Comparison of ENCODE assay signal across 3 fruit fly cellular contexts in the genomic region with DNA sequence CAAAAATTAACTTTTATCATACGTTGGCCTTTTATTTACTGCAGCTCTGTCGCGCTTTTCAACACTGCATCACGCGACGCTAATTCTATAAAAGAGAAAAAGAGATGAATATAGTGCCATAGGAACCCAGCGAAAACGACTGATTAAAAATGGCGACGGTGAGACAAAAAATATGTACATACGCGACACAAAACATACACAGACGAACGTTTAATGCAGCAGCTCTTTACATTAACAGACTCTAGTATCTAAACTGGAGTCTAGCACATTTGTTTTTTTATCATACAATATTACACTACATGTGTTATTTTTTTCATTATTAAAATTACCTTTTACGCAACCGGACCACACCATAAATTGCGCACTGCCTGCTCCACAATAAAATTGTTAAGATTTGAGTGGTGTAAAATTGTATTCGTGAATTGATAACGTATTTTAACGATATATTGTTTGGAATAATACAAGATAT.
A peak's percentile ranks its signal among the peaks of the same experiment; 100 is the strongest.
TF ChIP-seq lines count a peak whose summit lies in the region.

No protein-coding gene starts in this region.

TF ChIP-seq in whole organism, adult, 20 proteins besides CTCF, POLR2A, EP300 and RAD21 (continued from another document):
- TF ChIP-seq kay (GFP tag; lab: Kevin White, UChicago; ENCODE audit: borderline replicate concordance) (no peak), CG14711 (tag; optimal IDR thresholded peaks at IDR 0.05; lab: Kevin White, UChicago) (no peak), CG7101 (tag; optimal IDR thresholded peaks at IDR 0.05; lab: Kevin White, UChicago) (peak; percentile 55), CG33017 (tag; optimal IDR thresholded peaks at IDR 0.05; lab: Kevin White, UChicago) (no peak)

TF ChIP-seq in whole organism, embryonic, 481 proteins besides CTCF, POLR2A, EP300 and RAD21 (continued from another document and continues in another):
- TF ChIP-seq dpn (GFP tag; optimal IDR thresholded peaks at IDR 0.05; lab: Kevin White, UChicago) (peak in 1 of 2 experiments; percentile 7), CG10267 (tag; optimal IDR thresholded peaks at IDR 0.05; lab: Kevin White, UChicago) (peak; percentile 91), B-H2 (GFP tag; optimal IDR thresholded peaks at IDR 0.05; lab: Kevin White, UChicago) (peak; percentile 53), CG12659 (GFP tag; optimal IDR thresholded peaks at IDR 0.05; lab: Kevin White, UChicago) (peak; percentile 59), CG15479 (GFP tag; optimal IDR thresholded peaks at IDR 0.05; lab: Kevin White, UChicago) (peak; percentile 72), Dll (GFP tag; IDR thresholded peaks at IDR 0.05; lab: Robert Waterston, UW; ENCODE audit: partially characterized antibody) (0 out of 4 replicates have a peak, but pooled peaks have one; percentile 24), stwl (tag; optimal IDR thresholded peaks at IDR 0.05; lab: Kevin White, UChicago) (peak; percentile 62), pzg (GFP tag; optimal IDR thresholded peaks at IDR 0.05; lab: Kevin White, UChicago) (peak; percentile 28), Ets65A (GFP tag; lab: Kevin White, UChicago) (peak; percentile 72), CG13894 (tag; optimal IDR thresholded peaks at IDR 0.05; lab: Kevin White, UChicago) (no peak), CG10543 (GFP tag; optimal IDR thresholded peaks at IDR 0.05; lab: Kevin White, UChicago) (no peak), crc (GFP tag; optimal IDR thresholded peaks at IDR 0.05; lab: Kevin White, UChicago) (no peak), CG18619 (GFP tag; optimal IDR thresholded peaks at IDR 0.05; lab: Kevin White, UChicago) (peak; percentile 2), lilli (GFP tag; optimal IDR thresholded peaks at IDR 0.05; lab: Kevin White, UChicago) (peak; percentile 31), CG17328 (GFP tag; IDR thresholded peaks at IDR 0.05; lab: Robert Waterston, UW) (peak; percentile 16; the same call in 1 of the 2 replicates), CG11723 (GFP tag; optimal IDR thresholded peaks at IDR 0.05; lab: Kevin White, UChicago) (peak; percentile 18), CG4617 (GFP tag; optimal IDR thresholded peaks at IDR 0.05; lab: Kevin White, UChicago; ENCODE audit: borderline replicate concordance) (peak; percentile 73), lbe (GFP tag; optimal IDR thresholded peaks at IDR 0.05; lab: Kevin White, UChicago) (peak; percentile 45), CG17912 (GFP tag; optimal IDR thresholded peaks at IDR 0.05; lab: Kevin White, UChicago) (peak; percentile 38), Hr3 (GFP tag; optimal IDR thresholded peaks at IDR 0.05; lab: Kevin White, UChicago) (no peak), CG17612 (GFP tag; IDR thresholded peaks at IDR 0.05; lab: Robert Waterston, UW) (no peak), CG1603 (tag; optimal IDR thresholded peaks at IDR 0.05; lab: Kevin White, UChicago) (peak; percentile 4), CG13775 (GFP tag; optimal IDR thresholded peaks at IDR 0.05; lab: Kevin White, UChicago) (no peak), MESR4 (GFP tag; optimal IDR thresholded peaks at IDR 0.05; lab: Kevin White, UChicago) (peak; percentile 90), zfh2 (GFP tag; optimal IDR thresholded peaks at IDR 0.05; lab: Kevin White, UChicago) (peak; percentile 30), CG34376 (GFP tag; optimal IDR thresholded peaks at IDR 0.05; lab: Kevin White, UChicago) (peak; percentile 44), her (GFP tag; optimal IDR thresholded peaks at IDR 0.05; lab: Kevin White, UChicago) (no peak), nom (GFP tag; optimal IDR thresholded peaks at IDR 0.05; lab: Kevin White, UChicago) (peak; percentile 10), CG3847 (GFP tag; IDR thresholded peaks at IDR 0.05; lab: Robert Waterston, UW) (peak; percentile 58), CG3726 (GFP tag; IDR thresholded peaks at IDR 0.05; lab: Robert Waterston, UW) (no peak), Bgb (GFP tag; IDR thresholded peaks at IDR 0.05; lab: Robert Waterston, UW; ENCODE audit: partially characterized antibody) (peak; percentile 9; the same call in 1 of the 2 replicates), CG1233 (GFP tag; optimal IDR thresholded peaks at IDR 0.05; lab: Kevin White, UChicago) (peak; percentile 28), eve (GFP tag; optimal IDR thresholded peaks at IDR 0.05; lab: Kevin White, UChicago) (peak in 1 of 2 experiments; percentile 85), tin (GFP tag; optimal IDR thresholded peaks at IDR 0.05; lab: Kevin White, UChicago) (no peak), sens (GFP tag; lab: Kevin White, UChicago) (peak; percentile 53), fu2 (GFP tag; optimal IDR thresholded peaks at IDR 0.05; lab: Kevin White, UChicago) (peak; percentile 39), CG32532 (GFP tag; IDR thresholded peaks at IDR 0.05; lab: Robert Waterston, UW) (no peak), gro (GFP tag; optimal IDR thresholded peaks at IDR 0.05; lab: Kevin White, UChicago) (peak; percentile 53), CG10147 (GFP tag; optimal IDR thresholded peaks at IDR 0.05; lab: Kevin White, UChicago) (no peak), croc (GFP tag; conservative IDR thresholded peaks at IDR 0.05; lab: Robert Waterston, UW) (no peak), CG34224 (GFP tag; IDR thresholded peaks at IDR 0.05; lab: Robert Waterston, UW; ENCODE audit: partially characterized antibody) (peak; percentile 31; the same call in 1 of the 3 replicates), Side (GFP tag; optimal IDR thresholded peaks at IDR 0.05; lab: Kevin White, UChicago) (peak; percentile 56), phol (tag; optimal IDR thresholded peaks at IDR 0.05; lab: Kevin White, UChicago) (peak; percentile 99), nerfin-1 (tag; optimal IDR thresholded peaks at IDR 0.05; lab: Kevin White, UChicago) (peak; percentile 87), CG1792 (GFP tag; optimal IDR thresholded peaks at IDR 0.05; lab: Kevin White, UChicago) (peak; percentile 26), sqz (GFP tag; optimal IDR thresholded peaks at IDR 0.05; lab: Kevin White, UChicago) (peak; percentile 15), Opbp (GFP tag; IDR thresholded peaks at IDR 0.05; lab: Robert Waterston, UW; ENCODE audit: partially characterized antibody) (0 out of 3 replicates have a peak, but pooled peaks have one; percentile 11), CG18764 (GFP tag; optimal IDR thresholded peaks at IDR 0.05; lab: Kevin White, UChicago) (peak; percentile 29), CG1832 (GFP tag; optimal IDR thresholded peaks at IDR 0.05; lab: Kevin White, UChicago) (peak; percentile 51), tup (GFP tag; optimal IDR thresholded peaks at IDR 0.05; lab: Kevin White, UChicago) (no peak), CG12155 (GFP tag; optimal IDR thresholded peaks at IDR 0.05; lab: Kevin White, UChicago) (no peak), CrebB (tag; optimal IDR thresholded peaks at IDR 0.05; lab: Kevin White, UChicago) (peak; percentile 13), pho (GFP tag; optimal IDR thresholded peaks at IDR 0.05; lab: Kevin White, UChicago) (peak; percentile 3), Atf3 (GFP tag; optimal IDR thresholded peaks at IDR 0.05; lab: Kevin White, UChicago) (no peak), CG10209 (GFP tag; optimal IDR thresholded peaks at IDR 0.05; lab: Kevin White, UChicago) (no peak), CG2712 (tag; optimal IDR thresholded peaks at IDR 0.05; lab: Kevin White, UChicago) (peak; percentile 13), Sox100B (GFP tag; optimal IDR thresholded peaks at IDR 0.05; lab: Kevin White, UChicago) (peak; percentile 30), YL-1 (GFP tag; optimal IDR thresholded peaks at IDR 0.05; lab: Kevin White, UChicago) (peak; percentile 97), CG13624 (GFP tag; optimal IDR thresholded peaks at IDR 0.05; lab: Kevin White, UChicago) (peak; percentile 52)

TF ChIP-seq in whole organism, prepupa, 60 proteins besides CTCF, POLR2A, EP300 and RAD21 (continued from another document):
- TF ChIP-seq spab (GFP tag; optimal IDR thresholded peaks at IDR 0.05; lab: Kevin White, UChicago) (no peak), CG8632 (GFP tag; optimal IDR thresholded peaks at IDR 0.05; lab: Kevin White, UChicago) (no peak), fd59A (GFP tag; optimal IDR thresholded peaks at IDR 0.05; lab: Kevin White, UChicago) (no peak), CG3032 (tag; optimal IDR thresholded peaks at IDR 0.05; lab: Kevin White, UChicago) (peak; percentile 0), acj6 (GFP tag; optimal IDR thresholded peaks at IDR 0.05; lab: Kevin White, UChicago) (no peak), net (GFP tag; optimal IDR thresholded peaks at IDR 0.05; lab: Kevin White, UChicago) (no peak), eg (GFP tag; IDR thresholded peaks at IDR 0.05; lab: Robert Waterston, UW) (no peak)
